Worm (Caenorhabditis elegans) whole organism, L4 larva: Measurements from ENCODE around the gene orc-3.

Experiments used
- Y5F2A.4 ChIP-seq: fragments of 200-800 bp; sonication (Bioruptor generic); optimal IDR thresholded peaks from 2 replicates; lab custom pipeline; 2018; ENCODE audit warnings: mild to moderate bottlenecking, missing genetic modification characterization, missing compliant biosample characterization
- ama-1 ChIP-seq: fragments of 150-350 bp; optimal IDR thresholded peaks from 2 replicates; lab custom pipeline; 2014; ENCODE audit warnings: inconsistent platforms, mixed read lengths
- lin-15B ChIP-seq: fragments of 150-350 bp; sonication (generic microtip); optimal IDR thresholded peaks from 3 replicates; lab custom pipeline; 2014; ENCODE audit warnings: missing biosample characterization, missing genetic modification characterization

ce11 chrIII:1179006-1179405, 28.9 kb upstream of the orc-3 start:
- no peak for TF ChIP-seq lin-15B (tag; lab: Kevin White, UChicago)
- no peak for TF ChIP-seq Y5F2A.4
- TF ChIP-seq ama-1: no peak
